Worm (Caenorhabditis elegans) whole organism, L4 larva: ENCODE data around the gene T06F4.1.

Experiments
- D1046.2 ChIP-seq: fragments of 200-800 bp; sonication (Bioruptor generic); IDR thresholded peaks from 2 replicates; pipeline ENCODE4 v1.3.6; 2022; ENCODE audit warnings: missing genetic modification characterization, missing compliant biosample characterization
- F37D6.2 ChIP-seq: sonication (generic microtip); optimal IDR thresholded peaks from 2 replicates; lab custom pipeline; 2016; ENCODE audit warnings: mild to moderate bottlenecking, missing genetic modification characterization, missing compliant biosample characterization
- T20F7.1 ChIP-seq: fragments of 200-800 bp; sonication (Bioruptor generic); optimal IDR thresholded peaks from 2 replicates; lab custom pipeline; 2018; ENCODE audit warnings: mild to moderate bottlenecking, missing genetic modification characterization, missing compliant biosample characterization
- aha-1 ChIP-seq: fragments of 150-350 bp; peaks from one replicate; lab custom pipeline; 2014; ENCODE audit warnings: missing biosample characterization, missing genetic modification characterization
- aly-2 ChIP-seq: sonication (generic microtip); optimal IDR thresholded peaks from 2 replicates; lab custom pipeline; 2018; ENCODE audit warnings: missing biosample characterization, missing genetic modification characterization
- attf-4 ChIP-seq: sonication (generic microtip); optimal IDR thresholded peaks from 3 replicates; lab custom pipeline; 2017; ENCODE audit warnings: missing biosample characterization, missing genetic modification characterization
- ceh-20 ChIP-seq: fragments of 200-800 bp; sonication (Bioruptor generic); IDR thresholded peaks from 2 replicates; pipeline ENCODE4 v1.3.6; 2022; ENCODE audit warnings: missing genetic modification reagents, missing genetic modification characterization, missing compliant biosample characterization
- ceh-44 ChIP-seq: fragments of 200-800 bp; sonication (Bioruptor generic); IDR thresholded peaks from 2 replicates; pipeline ENCODE4 v1.3.6; 2022; ENCODE audit warnings: missing genetic modification reagents, missing genetic modification characterization, missing compliant biosample characterization
- ceh-62 ChIP-seq: sonication (generic microtip); optimal IDR thresholded peaks from 2 replicates; lab custom pipeline; 2017; ENCODE audit warnings: missing biosample characterization, missing genetic modification characterization
- ceh-82 ChIP-seq: sonication (generic microtip); optimal IDR thresholded peaks from 2 replicates; lab custom pipeline; 2017; ENCODE audit warnings: missing biosample characterization, missing genetic modification characterization
- ctbp-1 ChIP-seq: fragments of 200-800 bp; sonication (Bioruptor generic); IDR thresholded peaks from 2 replicates; pipeline ENCODE4 v1.3.6; 2022; ENCODE audit warnings: missing genetic modification reagents, missing genetic modification characterization, missing compliant biosample characterization
- daf-12 ChIP-seq: fragments of 150-350 bp; optimal IDR thresholded peaks from 2 replicates; lab custom pipeline; 2014; ENCODE audit warnings: missing biosample characterization, missing genetic modification reagents, missing genetic modification characterization
- dmd-8 ChIP-seq: fragments of 200-800 bp; sonication (Bioruptor generic); IDR thresholded peaks from 2 replicates; pipeline ENCODE4 v1.3.6; 2022; ENCODE audit warnings: missing genetic modification characterization, missing compliant biosample characterization
- duxl-1 ChIP-seq: sonication (generic microtip); optimal IDR thresholded peaks from 2 replicates; lab custom pipeline; 2016; ENCODE audit warnings: mild to moderate bottlenecking, missing genetic modification characterization, moderate library complexity, missing compliant biosample characterization; ENCODE audit not compliant: poor library complexity
- dve-1 ChIP-seq: sonication (generic microtip); optimal IDR thresholded peaks from 2 replicates; lab custom pipeline; 2017; ENCODE audit warnings: antibody characterized with exemption, mild to moderate bottlenecking, missing genetic modification characterization, missing compliant biosample characterization; ENCODE audit not compliant: insufficient read depth
- egl-43 ChIP-seq: fragments of 200-800 bp; sonication (Bioruptor generic); IDR thresholded peaks from 2 replicates; pipeline ENCODE4 v1.3.6; 2022; ENCODE audit warnings: missing genetic modification reagents, missing genetic modification characterization, missing compliant biosample characterization
- fos-1 ChIP-seq: fragments of 150-350 bp; optimal IDR thresholded peaks from 2 replicates; lab custom pipeline; 2014; ENCODE audit warnings: missing biosample characterization, missing genetic modification characterization
- gei-8 ChIP-seq: fragments of 200-800 bp; sonication (Bioruptor generic); optimal IDR thresholded peaks from 2 replicates; lab custom pipeline; 2018; ENCODE audit warnings: mild to moderate bottlenecking, missing genetic modification characterization, missing compliant biosample characterization
- hif-1 ChIP-seq, 2 experiments: sonication (generic microtip); optimal IDR thresholded peaks; 2 replicates each; lab custom pipeline; 2016 to 2017; ENCODE audit warnings: missing compliant biosample characterization in 2 of 2, missing genetic modification characterization in 2 of 2, missing genetic modification reagents in 2 of 2, missing genotype in 2 of 2, mild to moderate bottlenecking in 1 of 2
- hlh-11 ChIP-seq: fragments of 200-800 bp; sonication (Bioruptor generic); optimal IDR thresholded peaks from 2 replicates; lab custom pipeline; 2018; ENCODE audit warnings: mild to moderate bottlenecking, missing genetic modification characterization, missing compliant biosample characterization
- hlh-30 ChIP-seq: sonication (generic microtip); optimal IDR thresholded peaks from 2 replicates; lab custom pipeline; 2017; ENCODE audit warnings: antibody characterized with exemption, mild to moderate bottlenecking, missing genetic modification characterization, missing compliant biosample characterization; ENCODE audit not compliant: insufficient read depth
- jun-1 ChIP-seq: fragments of 150-350 bp; optimal IDR thresholded peaks from 2 replicates; lab custom pipeline; 2014; ENCODE audit warnings: missing biosample characterization, missing genetic modification reagents, missing genetic modification characterization
- lin-1 ChIP-seq: fragments of 200-800 bp; sonication (Bioruptor generic); IDR thresholded peaks from 2 replicates; pipeline ENCODE4 v1.3.6; 2022; ENCODE audit warnings: missing genetic modification reagents, missing genetic modification characterization, missing compliant biosample characterization
- lin-13 ChIP-seq: fragments of 150-350 bp; optimal IDR thresholded peaks from 2 replicates; lab custom pipeline; 2014; ENCODE audit warnings: missing biosample characterization, missing genetic modification reagents, missing genetic modification characterization
- lin-29 ChIP-seq: fragments of 200-800 bp; sonication (Bioruptor generic); IDR thresholded peaks from 2 replicates; pipeline ENCODE4 v1.3.6; 2022; ENCODE audit warnings: missing genetic modification reagents, missing genetic modification characterization, missing compliant biosample characterization
- lin-38 ChIP-seq: fragments of 200-800 bp; sonication (Bioruptor generic); IDR thresholded peaks from 2 replicates; pipeline ENCODE4 v1.3.6; 2022; ENCODE audit warnings: missing genetic modification reagents, missing genetic modification characterization, missing compliant biosample characterization
- lin-39 ChIP-seq: fragments of 150-350 bp; optimal IDR thresholded peaks from 2 replicates; lab custom pipeline; 2014; ENCODE audit warnings: missing biosample characterization, missing genetic modification reagents, missing genetic modification characterization
- lsy-2 ChIP-seq, 2 experiments: fragments of 150-350 bp in 1 of 2; sonication (generic microtip) in 1 of 2; optimal IDR thresholded peaks; 2 replicates each; lab custom pipeline; 2014 to 2017; ENCODE audit warnings: missing biosample characterization in 2 of 2, missing genetic modification characterization in 2 of 2
- madf-9 ChIP-seq: fragments of 200-800 bp; sonication (Bioruptor generic); conservative IDR thresholded peaks from 2 replicates; pipeline ENCODE4 v1.3.6; 2022; ENCODE audit warnings: missing genetic modification reagents, missing genetic modification characterization, missing compliant biosample characterization
- mdl-1 ChIP-seq, 2 experiments: fragments of 150-350 bp in 1 of 2; sonication (generic microtip) in 1 of 2; optimal IDR thresholded peaks; 2 replicates each; lab custom pipeline; 2014 to 2017; ENCODE audit warnings: missing biosample characterization in 2 of 2, missing genetic modification characterization in 2 of 2
- mep-1 ChIP-seq: fragments of 150-350 bp; sonication (generic microtip); optimal IDR thresholded peaks from 3 replicates; lab custom pipeline; 2014; ENCODE audit warnings: missing biosample characterization, missing genetic modification characterization
- mes-2 ChIP-seq: sonication (generic microtip); optimal IDR thresholded peaks from 2 replicates; lab custom pipeline; 2016; ENCODE audit warnings: missing genotype, mild to moderate bottlenecking, missing genetic modification characterization, missing compliant biosample characterization; ENCODE audit not compliant: poor library complexity, severe bottlenecking
- mxl-3 ChIP-seq: fragments of 200-800 bp; sonication (Bioruptor generic); optimal IDR thresholded peaks from 2 replicates; lab custom pipeline; 2018; ENCODE audit warnings: mild to moderate bottlenecking, missing genetic modification characterization, missing compliant biosample characterization
- nhr-237 ChIP-seq: sonication (generic microtip); optimal IDR thresholded peaks from 2 replicates; lab custom pipeline; 2017; ENCODE audit warnings: missing biosample characterization, missing genetic modification characterization
- nhr-28 ChIP-seq: fragments of 150-350 bp; optimal IDR thresholded peaks from 2 replicates; lab custom pipeline; 2014; ENCODE audit warnings: missing biosample characterization, missing genetic modification characterization
- nhr-41 ChIP-seq: fragments of 200-800 bp; sonication (Bioruptor generic); IDR thresholded peaks from 2 replicates; pipeline ENCODE4 v1.3.6; 2022; ENCODE audit warnings: missing genetic modification reagents, missing genetic modification characterization, missing compliant biosample characterization
- nhr-42 ChIP-seq: fragments of 200-800 bp; sonication (Bioruptor generic); IDR thresholded peaks from 2 replicates; pipeline ENCODE4 v1.3.6; 2022; ENCODE audit warnings: missing genetic modification characterization, missing compliant biosample characterization
- nhr-6 ChIP-seq: fragments of 150-350 bp; optimal IDR thresholded peaks from 2 replicates; lab custom pipeline; 2014; ENCODE audit warnings: missing biosample characterization, missing genetic modification characterization
- nhr-76 ChIP-seq: fragments of 150-350 bp; optimal IDR thresholded peaks from 2 replicates; lab custom pipeline; 2014; ENCODE audit warnings: missing biosample characterization, missing genetic modification characterization
- pha-4 ChIP-seq, 2 experiments: fragments of 150-350 bp in 1 of 2; fragments of 200-800 bp in 1 of 2; sonication (Bioruptor generic) in 1 of 2; IDR thresholded peaks in 1 of 2; optimal IDR thresholded peaks in 1 of 2; 2 replicates each; pipeline versions ENCODE4 v1.3.6 to Lab custom; 2014 to 2022; ENCODE audit warnings: missing genetic modification characterization in 2 of 2, missing genetic modification reagents in 2 of 2, missing biosample characterization in 1 of 2, missing compliant biosample characterization in 1 of 2
- pqm-1 ChIP-seq: sonication (generic microtip); optimal IDR thresholded peaks from 2 replicates; lab custom pipeline; 2017; ENCODE audit warnings: missing biosample characterization, missing genetic modification characterization
- rbr-2 ChIP-seq: sonication (generic microtip); optimal IDR thresholded peaks from 2 replicates; lab custom pipeline; 2016; ENCODE audit warnings: missing genotype, missing genetic modification characterization, missing compliant biosample characterization
- saeg-2 ChIP-seq: fragments of 200-800 bp; sonication (Bioruptor generic); IDR thresholded peaks from 2 replicates; pipeline ENCODE4 v1.3.6; 2022; ENCODE audit warnings: missing genetic modification reagents, missing genetic modification characterization, missing compliant biosample characterization
- sdz-12 ChIP-seq: fragments of 200-800 bp; sonication (Bioruptor generic); optimal IDR thresholded peaks from 2 replicates; lab custom pipeline; 2018; ENCODE audit warnings: mild to moderate bottlenecking, missing genetic modification characterization, missing compliant biosample characterization
- spr-3 ChIP-seq: fragments of 200-800 bp; sonication (Bioruptor generic); optimal IDR thresholded peaks from 2 replicates; lab custom pipeline; 2018; ENCODE audit warnings: mild to moderate bottlenecking, missing genetic modification characterization, missing compliant biosample characterization
- tra-1 ChIP-seq: fragments of 200-800 bp; sonication (Bioruptor generic); IDR thresholded peaks from 2 replicates; pipeline ENCODE4 v1.3.6; 2022; ENCODE audit warnings: missing genetic modification reagents, missing genetic modification characterization, missing compliant biosample characterization
- unc-62 ChIP-seq, 3 experiments: fragments of 150-350 bp in 1 of 3; sonication (generic microtip); optimal IDR thresholded peaks in 2 of 3; peaks in 1 of 3; 1 replicate in 1 of 3; 2 replicates in 2 of 3; lab custom pipeline; 2014 to 2017; ENCODE audit warnings: missing biosample characterization in 3 of 3, missing genetic modification characterization in 3 of 3, missing genetic modification reagents in 3 of 3, missing genotype in 1 of 3
- vab-7 ChIP-seq: fragments of 200-800 bp; sonication (Bioruptor generic); IDR thresholded peaks from 2 replicates; pipeline ENCODE4 v1.3.6; 2022; ENCODE audit warnings: missing genetic modification reagents, missing genetic modification characterization, missing compliant biosample characterization
- zip-2 ChIP-seq: fragments of 150-350 bp; optimal IDR thresholded peaks from 2 replicates; lab custom pipeline; 2014; ENCODE audit warnings: missing biosample characterization, missing genetic modification characterization

The T06F4.1 gene

DNA sequence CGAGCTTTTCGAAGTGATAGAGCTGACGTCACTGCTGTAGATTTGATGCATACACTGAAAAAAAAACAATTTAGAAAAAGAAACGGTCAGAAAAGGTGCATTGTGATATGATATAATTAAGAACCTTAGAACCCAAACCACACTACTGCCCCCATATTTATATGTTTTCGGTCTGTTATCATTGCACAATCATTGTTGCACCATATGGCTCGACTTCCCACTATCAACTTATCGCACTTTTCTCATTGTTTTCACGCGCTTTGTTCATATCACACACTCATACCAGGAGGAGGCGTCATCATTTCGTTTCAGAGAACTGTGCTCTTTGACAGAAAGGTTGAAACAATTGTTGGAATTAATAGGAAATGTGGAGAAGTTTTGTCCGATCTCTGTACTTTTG, 70.2 kb downstream of the T06F4.1 start (continued):
- TF ChIP-seq aha-1 (tag; lab: Kevin White, UChicago) (peak; percentile 73), mxl-3 (no peak), gei-8 (no peak), vab-7 (GFP tag; lab: Robert Waterston, UW) (no peak), egl-43 (no peak), lsy-2 (tag; optimal IDR thresholded peaks at IDR 0.05; lab: Kevin White, UChicago) (peak in 1 of 2 experiments; percentile 42), nhr-41 (GFP tag; lab: Robert Waterston, UW) (no peak), nhr-28 (tag; lab: Kevin White, UChicago) (peak; percentile 94), ctbp-1 (GFP tag; lab: Robert Waterston, UW) (no peak), ceh-62 (tag; lab: Kevin White, UChicago) (no peak), dmd-8 (no peak)

- TF ChIP-seq aly-2: no peak
- TF ChIP-seq mes-2: peak; percentile 64
- TF ChIP-seq F37D6.2 (tag; lab: Kevin White, UChicago): no peak
- peak; percentile 91 for TF ChIP-seq mep-1 (tag; lab: Kevin White, UChicago)
- no peak for TF ChIP-seq ceh-44 (GFP tag; lab: Robert Waterston, UW)
- TF ChIP-seq duxl-1 (tag; lab: Kevin White, UChicago): peak; percentile 55
- TF ChIP-seq aha-1 (tag; lab: Kevin White, UChicago): peak; percentile 89
- peak; percentile 76 for TF ChIP-seq T20F7.1
- TF ChIP-seq nhr-6: no peak
- peak; percentile 69 for TF ChIP-seq lin-13 (GFP tag; lab: Kevin White, UChicago)
- TF ChIP-seq ceh-82 (tag; lab: Kevin White, UChicago): no peak
- TF ChIP-seq jun-1 (tag; lab: Kevin White, UChicago): no peak
- no peak for TF ChIP-seq sdz-12 (GFP tag; lab: Kevin White, UChicago)
- no peak for TF ChIP-seq vab-7 (GFP tag; lab: Robert Waterston, UW)
- no peak for TF ChIP-seq nhr-237 (tag; lab: Kevin White, UChicago)
- no peak for TF ChIP-seq D1046.2 (GFP tag; lab: Robert Waterston, UW)
- no peak for TF ChIP-seq spr-3 (GFP tag; lab: Kevin White, UChicago)
- no peak for TF ChIP-seq fos-1 (tag; lab: Kevin White, UChicago)
- no peak for TF ChIP-seq nhr-76
- no peak for TF ChIP-seq lin-29 (GFP tag; lab: Robert Waterston, UW)
- no peak for TF ChIP-seq lin-38 (GFP tag; lab: Robert Waterston, UW)
- TF ChIP-seq lin-1 (GFP tag; lab: Robert Waterston, UW): peak; percentile 49
- TF ChIP-seq pha-4 (GFP tag; IDR thresholded peaks at IDR 0.05; lab: Robert Waterston, UW): 0 out of 2 replicates have a peak, but pooled peaks have one; percentile 20
- TF ChIP-seq pha-4 (tag; optimal IDR thresholded peaks at IDR 0.05; lab: Kevin White, UChicago): no peak
- no peak for TF ChIP-seq attf-4 (tag; lab: Kevin White, UChicago)
- peak; percentile 79 for TF ChIP-seq ceh-20 (GFP tag; lab: Robert Waterston, UW)
- peak; percentile 96 for TF ChIP-seq dve-1 (tag; lab: Kevin White, UChicago)
- TF ChIP-seq unc-62 (GFP tag; optimal IDR thresholded peaks at IDR 0.05 in 1 of 2; lab: Kevin White, UChicago): peak in 1 of 2 experiments; percentile 38
- no peak for TF ChIP-seq unc-62 (tag; optimal IDR thresholded peaks at IDR 0.05; lab: Kevin White, UChicago)
- TF ChIP-seq tra-1: peak; percentile 87
- no peak for TF ChIP-seq nhr-42 (GFP tag; lab: Robert Waterston, UW)
- TF ChIP-seq hlh-30 (tag; lab: Kevin White, UChicago): peak; percentile 64
- TF ChIP-seq zip-2 (tag; lab: Kevin White, UChicago): no peak
- TF ChIP-seq daf-12: no peak
- TF ChIP-seq hif-1 (tag; optimal IDR thresholded peaks at IDR 0.05; lab: Kevin White, UChicago): peak in 1 of 2 experiments; percentile 44
- TF ChIP-seq madf-9 (GFP tag; lab: Robert Waterston, UW): no peak
- TF ChIP-seq hlh-11: peak; percentile 87
- no peak for TF ChIP-seq mdl-1 (tag; optimal IDR thresholded peaks at IDR 0.05; lab: Kevin White, UChicago)
- TF ChIP-seq lin-39: no peak
- TF ChIP-seq saeg-2 (GFP tag; lab: Robert Waterston, UW): no peak
- TF ChIP-seq pqm-1: peak; percentile 93
- no peak for TF ChIP-seq rbr-2 (tag; lab: Kevin White, UChicago)
Observed at ce11 chrX:4007724-4008123, 71.4 kb downstream of the T06F4.1 start.
